Worm (Caenorhabditis elegans) whole organism, midembryonic: ENCODE results near the gene magu-2.

Experiments
- flt-1 ChIP-seq: fragments of 200-800 bp; sonication (Bioruptor generic); IDR thresholded peaks from 2 replicates; pipeline ENCODE4 v1.3.6; 2022; ENCODE audit warnings: missing genetic modification characterization, missing compliant biosample characterization
- klf-2 ChIP-seq: fragments of 200-800 bp; sonication (Bioruptor generic); conservative IDR thresholded peaks from 2 replicates; pipeline ENCODE4 v1.3.6; 2022; ENCODE audit warnings: missing genetic modification reagents, missing genetic modification characterization, missing compliant biosample characterization
- ref-1 ChIP-seq: fragments of 200-800 bp; sonication (Bioruptor generic); conservative IDR thresholded peaks from 2 replicates; pipeline ENCODE4 v1.3.6; 2022; ENCODE audit warnings: missing genetic modification reagents, missing genetic modification characterization, missing compliant biosample characterization
- tab-1 ChIP-seq: fragments of 200-800 bp; sonication (Bioruptor generic); IDR thresholded peaks from 2 replicates; pipeline ENCODE4 v1.3.6; 2022; ENCODE audit warnings: missing genetic modification characterization, missing compliant biosample characterization

ce11 chrV:8796246-8796645, 4.6 kb downstream of the magu-2 start:
- no peak for TF ChIP-seq flt-1
- TF ChIP-seq ref-1 (GFP tag; lab: Robert Waterston, UW), result no peak
- no peak for TF ChIP-seq tab-1 (GFP tag; lab: Robert Waterston, UW)
- TF ChIP-seq klf-2 (GFP tag; lab: Robert Waterston, UW), result no peak
